Fruit fly (Drosophila melanogaster) whole organism, adult: Measurements from ENCODE around the gene Eip63F-1.

Experiments used
- CG11617 ChIP-seq: fragments of 200-800 bp; sonication (Bioruptor generic); optimal IDR thresholded peaks from 2 replicates; lab custom pipeline; 2017; ENCODE audit warnings: mild to moderate bottlenecking, missing biosample characterization, missing genetic modification reagents, missing genetic modification characterization
- CG12768 ChIP-seq: fragments of 200-800 bp; sonication (Bioruptor generic); optimal IDR thresholded peaks from 2 replicates; lab custom pipeline; 2017; ENCODE audit warnings: missing biosample characterization, missing genetic modification characterization, mild to moderate bottlenecking, moderate library complexity, missing genetic modification reagents
- CG14711 ChIP-seq: fragments of 200-800 bp; sonication (Bioruptor generic); optimal IDR thresholded peaks from 2 replicates; lab custom pipeline; 2018; ENCODE audit warnings: missing biosample characterization, mild to moderate bottlenecking, missing genetic modification characterization, moderate library complexity
- CG1620 ChIP-seq: fragments of 200-800 bp; sonication (Bioruptor generic); optimal IDR thresholded peaks from 2 replicates; lab custom pipeline; 2016; ENCODE audit warnings: missing biosample characterization, missing genetic modification characterization
- CG33017 ChIP-seq: fragments of 200-800 bp; sonication (Bioruptor generic); optimal IDR thresholded peaks from 2 replicates; lab custom pipeline; 2018; ENCODE audit warnings: missing biosample characterization, mild to moderate bottlenecking, missing genetic modification characterization, moderate library complexity
- CG5204 ChIP-seq: fragments of 200-800 bp; sonication (Bioruptor generic); optimal IDR thresholded peaks from 2 replicates; lab custom pipeline; 2016; ENCODE audit warnings: missing biosample characterization, missing genetic modification characterization
- CG7045 ChIP-seq: fragments of 200-800 bp; sonication (Bioruptor generic); optimal IDR thresholded peaks from 2 replicates; lab custom pipeline; 2017; ENCODE audit warnings: missing biosample characterization, mild to moderate bottlenecking, missing genetic modification characterization
- CG7101 ChIP-seq: fragments of 200-800 bp; sonication (Bioruptor generic); optimal IDR thresholded peaks from 2 replicates; lab custom pipeline; 2018; ENCODE audit warnings: missing biosample characterization, mild to moderate bottlenecking, missing genetic modification characterization, moderate library complexity
- Clk ChIP-seq: fragments of 200-800 bp; sonication (Bioruptor generic); optimal IDR thresholded peaks from 2 replicates; lab custom pipeline; 2017; ENCODE audit warnings: missing biosample characterization, missing genetic modification characterization
- Crg-1 ChIP-seq: fragments of 200-800 bp; sonication (Bioruptor generic); optimal IDR thresholded peaks from 2 replicates; lab custom pipeline; 2016; ENCODE audit warnings: missing biosample characterization, missing genetic modification characterization
- Hr96 ChIP-seq: fragments of 200-800 bp; sonication (Bioruptor generic); optimal IDR thresholded peaks from 2 replicates; lab custom pipeline; 2016; ENCODE audit warnings: missing biosample characterization, missing genetic modification characterization
- Mnt ChIP-seq: fragments of 200-800 bp; sonication (Bioruptor generic); optimal IDR thresholded peaks from 2 replicates; lab custom pipeline; 2016; ENCODE audit warnings: missing biosample characterization, mild to moderate bottlenecking, missing genetic modification characterization
- bab1 ChIP-seq: fragments of 200-800 bp; sonication (Bioruptor generic); optimal IDR thresholded peaks from 3 replicates; lab custom pipeline; 2019; ENCODE audit warnings: missing biosample characterization, mild to moderate bottlenecking, missing genetic modification characterization, moderate library complexity
- cic ChIP-seq: fragments of 200-800 bp; sonication (Bioruptor generic); optimal IDR thresholded peaks from 2 replicates; lab custom pipeline; 2017; ENCODE audit warnings: missing biosample characterization, mild to moderate bottlenecking, missing genetic modification characterization, moderate library complexity
- cnc ChIP-seq, 2 experiments: fragments of >200 bp; optimal IDR thresholded peaks; 2 replicates each; lab custom pipeline; 2017
- kay ChIP-seq: fragments of 200-800 bp; sonication (Bioruptor generic); peaks from one replicate; lab custom pipeline; 2016; ENCODE audit warnings: missing biosample characterization, missing genetic modification characterization, borderline replicate concordance
- ovo ChIP-seq: fragments of 200-800 bp; sonication (Bioruptor generic); optimal IDR thresholded peaks from 2 replicates; lab custom pipeline; 2016; ENCODE audit warnings: missing biosample characterization, missing genetic modification characterization
- pad ChIP-seq: fragments of 200-800 bp; sonication (Bioruptor generic); optimal IDR thresholded peaks from 3 replicates; lab custom pipeline; 2017; ENCODE audit warnings: missing biosample characterization, missing genetic modification characterization, mild to moderate bottlenecking, moderate library complexity, missing genetic modification reagents
- tj ChIP-seq: fragments of 200-800 bp; sonication (Bioruptor generic); optimal IDR thresholded peaks from 3 replicates; lab custom pipeline; 2017; ENCODE audit warnings: missing biosample characterization, mild to moderate bottlenecking, missing genetic modification characterization, moderate library complexity
- toe ChIP-seq: fragments of 200-800 bp; sonication (Bioruptor generic); optimal IDR thresholded peaks from 2 replicates; lab custom pipeline; 2016; ENCODE audit warnings: missing biosample characterization, missing genetic modification characterization

Eip63F-1 gene

dm6 chr3L:3933599-3933998 lies 1.8 kb downstream of the Eip63F-1 start:
- TF ChIP-seq kay (GFP tag; lab: Kevin White, UChicago) = peak; percentile 59
- no peak for TF ChIP-seq CG11617

DNA sequence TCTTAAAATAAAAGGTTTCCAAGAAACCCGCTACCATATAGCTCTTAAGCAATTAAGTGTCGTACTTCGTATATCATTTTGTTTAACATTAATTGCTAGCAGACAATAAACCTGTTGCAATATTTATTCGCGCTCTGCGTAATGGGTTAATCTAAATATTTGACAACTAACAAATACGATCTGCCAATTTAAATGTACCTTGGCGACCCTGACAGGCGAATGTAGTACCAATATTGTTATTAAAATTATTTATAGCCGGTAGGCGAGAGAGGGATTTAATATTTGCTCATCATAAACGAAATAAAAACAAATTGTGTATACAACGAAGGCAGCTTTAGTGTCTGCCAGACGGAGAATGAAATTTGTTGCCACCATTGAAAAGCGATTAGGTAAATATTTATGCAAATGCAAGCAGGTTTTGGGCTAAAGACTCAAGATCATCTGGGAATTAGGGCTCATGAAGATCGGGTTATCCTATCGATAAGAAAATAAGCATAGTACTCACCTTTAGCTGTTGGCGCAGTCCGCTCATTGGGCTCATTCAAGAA lies 2.6 kb downstream of the Eip63F-1 start:
- TF ChIP-seq CG7101 (tag; lab: Kevin White, UChicago) (peak; percentile 25), CG11617 (no peak), kay (GFP tag; lab: Kevin White, UChicago) (peak; percentile 65)

- TF ChIP-seq kay (GFP tag; lab: Kevin White, UChicago) (no peak), tj (GFP tag; lab: Kevin White, UChicago) (peak; percentile 72), cic (GFP tag; lab: Kevin White, UChicago) (no peak), CG7101 (tag; lab: Kevin White, UChicago) (no peak), CG5204 (no peak)
Measured at dm6 chr3L:3931778-3932177, 3.6 kb downstream of the Eip63F-1 start.

dm6 chr3L:3930930-3931329 lies 4.5 kb downstream of the Eip63F-1 start:
- TF ChIP-seq pad (GFP tag; lab: Kevin White, UChicago) (no peak), CG12768 (GFP tag; lab: Kevin White, UChicago) (no peak), Crg-1 (GFP tag; lab: Kevin White, UChicago) (no peak), Mnt (no peak), CG33017 (tag; lab: Kevin White, UChicago) (no peak), CG11617 (no peak), kay (GFP tag; lab: Kevin White, UChicago) (no peak), CG14711 (tag; lab: Kevin White, UChicago) (no peak), Clk (no peak), CG1620 (GFP tag; lab: Kevin White, UChicago) (no peak)

DNA sequence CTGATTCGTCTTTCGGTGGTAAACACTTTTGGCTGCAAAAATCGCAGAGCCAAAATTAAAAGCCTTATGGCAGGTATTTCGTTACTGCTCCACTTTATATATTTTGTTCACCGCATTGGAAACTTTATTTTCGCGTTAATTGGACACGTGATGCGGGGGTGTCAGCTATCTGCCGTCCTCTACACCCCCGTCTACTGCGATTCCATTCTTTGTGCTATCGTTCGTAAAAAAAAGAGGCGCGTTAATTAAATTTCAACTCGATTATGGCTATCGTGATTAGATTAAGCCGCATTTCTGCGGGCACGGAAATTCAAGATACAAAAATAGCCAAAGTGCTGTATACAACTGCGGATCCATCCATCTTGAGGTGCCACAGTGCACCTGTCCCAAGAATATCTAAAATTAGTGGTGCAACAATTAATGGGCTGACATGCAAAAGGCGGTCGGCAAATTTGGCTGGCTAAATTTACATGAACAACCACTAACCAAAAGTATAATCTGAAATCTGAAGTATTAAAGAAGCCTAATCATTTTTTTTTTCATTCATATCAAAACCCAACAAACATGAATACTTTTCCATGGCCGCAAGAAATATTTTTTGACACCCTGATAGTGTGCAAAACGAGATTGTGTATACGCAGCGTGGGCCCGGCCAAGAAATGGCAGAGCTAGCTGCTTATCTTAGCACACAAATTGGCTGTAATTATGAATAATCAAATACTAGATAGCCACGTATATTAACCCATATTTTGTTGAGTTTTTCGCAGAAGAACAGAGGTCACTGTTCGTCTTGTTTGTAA lies 5.2 kb downstream of the Eip63F-1 start:
- TF ChIP-seq ovo (GFP tag; lab: Kevin White, UChicago) (no peak), CG33017 (tag; lab: Kevin White, UChicago) (no peak), CG7101 (tag; lab: Kevin White, UChicago) (no peak), Clk (no peak), kay (GFP tag; lab: Kevin White, UChicago) (no peak), CG1620 (GFP tag; lab: Kevin White, UChicago) (no peak), Mnt (no peak), tj (GFP tag; lab: Kevin White, UChicago) (no peak), bab1 (GFP tag; lab: Kevin White, UChicago) (no peak), pad (GFP tag; lab: Kevin White, UChicago) (no peak), CG11617 (no peak)

DNA sequence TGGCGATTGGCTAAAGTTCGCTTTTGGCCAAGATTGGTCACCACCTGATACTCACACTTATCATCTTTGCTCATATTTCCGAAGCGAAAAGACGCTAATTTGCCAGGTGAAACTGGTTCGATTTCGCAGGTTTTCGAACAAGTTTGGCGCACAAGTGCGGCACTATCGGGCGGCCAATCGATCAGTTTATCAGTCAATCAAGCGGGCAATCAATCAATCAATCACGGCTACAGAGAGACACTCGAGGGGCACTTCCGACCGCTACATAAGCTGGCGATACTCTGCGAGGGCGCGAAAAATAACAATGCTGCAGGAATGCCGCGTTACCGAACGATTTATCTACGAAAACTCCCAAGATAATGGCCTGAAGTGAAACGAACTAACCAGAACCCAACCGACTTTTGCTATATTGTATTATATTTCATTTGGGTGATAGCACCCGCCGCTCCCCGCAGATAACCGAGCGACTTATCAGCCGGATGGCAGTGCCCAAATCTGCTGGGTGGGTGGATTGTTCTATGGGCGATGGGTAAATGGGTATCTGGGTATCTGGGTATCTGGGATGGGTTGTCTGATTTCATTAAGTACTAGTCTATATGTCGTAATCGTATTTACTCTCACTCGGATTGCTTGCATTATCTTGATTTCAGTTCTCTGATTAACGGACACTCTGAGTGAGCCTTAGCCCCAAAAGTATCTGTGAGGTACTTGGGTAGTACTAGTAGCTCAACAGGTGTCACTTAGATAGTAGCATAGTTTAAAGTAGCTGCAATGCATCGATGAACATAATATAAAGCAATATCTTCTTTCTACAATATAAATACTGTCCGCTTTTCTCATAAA lies 6.3 kb downstream of the Eip63F-1 start:
- no peak for TF ChIP-seq toe
- no peak for TF ChIP-seq ovo (GFP tag; lab: Kevin White, UChicago)
- peak; percentile 68 for TF ChIP-seq cic (GFP tag; lab: Kevin White, UChicago)

DNA sequence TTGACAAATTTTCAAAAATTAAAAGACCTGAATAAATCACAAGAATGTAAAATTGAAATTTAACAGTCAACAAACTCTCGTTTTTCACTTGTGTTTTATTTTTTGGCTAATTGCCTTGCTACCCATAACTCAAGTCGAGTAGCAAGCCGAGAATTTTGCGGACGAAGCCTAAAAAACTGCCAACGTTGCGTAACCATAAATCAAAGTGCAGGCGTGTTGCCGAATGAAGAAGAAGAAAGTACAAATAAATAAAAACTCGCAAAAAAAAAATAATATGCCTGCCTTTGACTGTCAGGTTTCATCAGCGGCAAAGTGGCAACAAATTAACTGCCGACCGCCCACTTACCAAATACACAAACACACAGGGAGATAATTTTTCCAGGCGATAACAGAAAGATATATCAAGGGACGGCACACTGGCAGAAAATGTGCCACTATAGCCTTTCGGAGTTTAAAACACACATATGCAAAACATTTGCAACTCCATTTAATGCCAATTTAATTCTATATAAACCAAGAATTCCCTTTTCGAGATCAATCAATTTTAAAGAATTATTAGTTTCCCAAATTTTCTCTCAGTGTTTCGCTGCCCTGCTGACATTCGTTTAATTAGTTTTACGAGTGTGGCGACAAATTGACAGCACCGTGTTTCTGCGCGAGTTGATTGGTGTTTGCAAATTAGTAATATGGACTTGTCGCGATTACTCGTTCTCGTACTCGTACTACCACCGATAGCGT lies 7.0 kb downstream of the Eip63F-1 start:
- TF ChIP-seq pad (GFP tag; lab: Kevin White, UChicago) (peak; percentile 88), bab1 (GFP tag; lab: Kevin White, UChicago) (peak; percentile 82), kay (GFP tag; lab: Kevin White, UChicago) (peak; percentile 94), toe (peak; percentile 92), tj (GFP tag; lab: Kevin White, UChicago) (peak; percentile 99), CG7101 (tag; lab: Kevin White, UChicago) (peak; percentile 97), Hr96 (GFP tag; lab: Kevin White, UChicago) (peak; percentile 97), CG7045 (GFP tag; lab: Kevin White, UChicago) (peak; percentile 96), Clk (peak; percentile 97), CG11617 (peak; percentile 98), CG12768 (GFP tag; lab: Kevin White, UChicago) (peak; percentile 98), CG5204 (peak; percentile 96), CG14711 (tag; lab: Kevin White, UChicago) (peak; percentile 90), Crg-1 (GFP tag; lab: Kevin White, UChicago) (peak; percentile 94), cnc (optimal IDR thresholded peaks at IDR 0.05; lab: Kevin White, UChicago) (no peak), CG1620 (GFP tag; lab: Kevin White, UChicago) (peak; percentile 95), CG33017 (tag; lab: Kevin White, UChicago) (peak; percentile 94), cic (GFP tag; lab: Kevin White, UChicago) (peak; percentile 94), ovo (GFP tag; lab: Kevin White, UChicago) (peak; percentile 92), Mnt (peak; percentile 87)
